Worm (Caenorhabditis elegans): ENCODE data around the gene sri-66.

The sri-66 gene

DNA sequence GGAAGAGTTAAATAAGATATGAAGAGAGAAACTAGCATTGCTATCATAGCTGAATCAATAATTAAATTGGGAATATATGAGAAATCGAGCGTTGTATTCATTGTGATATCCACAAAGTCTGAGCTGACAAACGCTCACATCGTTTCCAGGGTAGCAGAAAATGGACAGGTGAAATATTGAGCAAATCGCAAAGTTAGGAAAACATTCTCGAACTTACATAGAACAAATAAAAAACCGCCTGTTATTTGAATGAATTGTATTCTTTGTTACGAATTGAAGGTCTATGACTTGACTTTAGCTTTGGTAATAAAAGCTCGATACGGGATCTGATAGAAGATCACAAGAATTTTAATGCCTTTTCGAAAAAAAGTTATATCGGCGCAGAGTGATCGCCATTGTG is 24.2 kb upstream of the sri-66 start, which contains the start of gene srz-94:
Gene srz-94 (minus strand): TSS at position 101 of the 400 bp plus-strand sequence.
- no peak for TF ChIP-seq nhr-237 (tag; optimal IDR thresholded peaks at IDR 0.05)
- no peak for TF ChIP-seq snpc-4 (tag; optimal IDR thresholded peaks at IDR 0.05)
- no peak for TF ChIP-seq nhr-28 (tag; optimal IDR thresholded peaks at IDR 0.05)
- no peak for TF ChIP-seq hlh-1 (tag; optimal IDR thresholded peaks at IDR 0.05)
- TF ChIP-seq bed-3 (GFP tag; optimal IDR thresholded peaks at IDR 0.05), result no peak
- no peak for TF ChIP-seq lsy-2 (tag; optimal IDR thresholded peaks at IDR 0.05)

- TF ChIP-seq lsy-2 (tag; optimal IDR thresholded peaks at IDR 0.05) (no peak), unc-39 (tag; optimal IDR thresholded peaks at IDR 0.05) (no peak)
Observed at ce11 chrV:17042263-17042662, 17.8 kb upstream of the sri-66 start, which contains the start of gene hpo-33. Gene hpo-33 (plus strand): TSS chrV:17042563.

- TF ChIP-seq mab-5 (tag; optimal IDR thresholded peaks at IDR 0.05) (no peak), ceh-43 (GFP tag; optimal IDR thresholded peaks at IDR 0.05) (no peak), drap-1 (GFP tag; optimal IDR thresholded peaks at IDR 0.05) (no peak), nhr-12 (tag; optimal IDR thresholded peaks at IDR 0.05) (no peak), unc-39 (tag; optimal IDR thresholded peaks at IDR 0.05) (no peak), mep-1 (tag; optimal IDR thresholded peaks at IDR 0.05) (no peak), ces-1 (GFP tag; optimal IDR thresholded peaks at IDR 0.05) (no peak), pha-4 (tag; optimal IDR thresholded peaks at IDR 0.05) (no peak), unc-62 (GFP tag; optimal IDR thresholded peaks at IDR 0.05) (no peak), elt-1 (tag; optimal IDR thresholded peaks at IDR 0.05; ENCODE audit: borderline replicate concordance, insufficient read depth) (no peak)
Observed at ce11 chrV:17044500-17044899, 15.6 kb upstream of the sri-66 start, which contains the start of gene F28B1.2. Gene F28B1.2 (plus strand): TSS chrV:17044800.

DNA sequence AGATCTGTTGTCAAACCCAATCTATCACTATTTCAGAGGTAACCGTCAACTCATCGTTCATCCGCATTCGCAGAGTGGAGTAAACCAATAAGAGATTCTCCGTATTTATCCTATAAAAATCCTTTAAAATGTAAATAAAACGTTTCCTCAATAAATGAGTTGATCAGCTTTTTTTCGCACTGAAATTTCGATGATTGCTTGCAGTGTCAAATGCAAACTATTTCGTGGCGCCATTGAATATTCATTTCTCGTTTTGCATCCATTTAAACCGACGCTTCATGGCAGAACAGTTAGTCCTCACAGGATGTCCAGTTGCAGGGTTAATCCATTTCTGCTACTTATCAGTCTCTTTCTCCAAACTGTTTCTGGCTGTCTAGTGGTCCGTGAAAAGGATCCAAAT is 1.5 kb downstream of the sri-66 start, which contains the start of gene F28B1.9:
Gene F28B1.9 (plus strand): TSS at position 301 of the 400 bp plus-strand sequence.
- TF ChIP-seq nhr-2 (tag; optimal IDR thresholded peaks at IDR 0.05) (no peak), mab-5 (tag; optimal IDR thresholded peaks at IDR 0.05) (no peak), unc-62 (GFP tag; optimal IDR thresholded peaks at IDR 0.05) (no peak), elt-1 (tag; optimal IDR thresholded peaks at IDR 0.05; ENCODE audit: borderline replicate concordance, insufficient read depth) (no peak), pha-4 (tag; optimal IDR thresholded peaks at IDR 0.05) (no peak), M03D4.4 (tag; optimal IDR thresholded peaks at IDR 0.05) (no peak), drap-1 (GFP tag; optimal IDR thresholded peaks at IDR 0.05) (no peak), nhr-12 (tag; optimal IDR thresholded peaks at IDR 0.05) (no peak), nhr-28 (tag; optimal IDR thresholded peaks at IDR 0.05) (no peak), ces-1 (GFP tag; optimal IDR thresholded peaks at IDR 0.05) (no peak), flh-1 (GFP tag; optimal IDR thresholded peaks at IDR 0.05) (no peak), nhr-76 (tag; optimal IDR thresholded peaks at IDR 0.05) (no peak), elt-3 (tag; optimal IDR thresholded peaks at IDR 0.05) (no peak), ham-2 (GFP tag; optimal IDR thresholded peaks at IDR 0.05) (no peak), blmp-1 (tag; optimal IDR thresholded peaks at IDR 0.05) (no peak), unc-39 (tag; optimal IDR thresholded peaks at IDR 0.05) (no peak), mls-2 (tag; optimal IDR thresholded peaks at IDR 0.05) (no peak)

DNA sequence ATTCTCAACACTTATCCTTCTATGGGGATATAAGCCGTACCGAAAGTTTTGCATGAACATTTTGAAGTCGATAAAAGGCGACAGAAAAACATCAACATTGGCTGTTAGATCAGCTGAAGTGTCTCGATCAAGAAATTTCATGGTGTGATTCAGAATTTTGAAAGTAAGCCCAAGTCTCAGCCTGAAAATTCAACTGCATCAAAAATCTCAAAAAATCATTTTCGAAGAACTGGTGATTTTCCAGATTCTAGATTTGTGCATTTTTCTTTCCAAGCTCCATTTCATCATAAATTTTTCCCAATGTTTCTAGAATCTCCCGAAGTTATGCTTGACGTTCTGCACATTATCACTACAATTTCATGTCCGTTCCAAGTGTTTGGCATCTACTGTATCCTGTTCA is 4.6 kb downstream of the sri-66 start, which contains the start of gene srh-255:
Gene srh-255 (plus strand): TSS at position 301 of the 400 bp plus-strand sequence.
- TF ChIP-seq nhr-2 (tag; optimal IDR thresholded peaks at IDR 0.05) (no peak), ham-2 (GFP tag; optimal IDR thresholded peaks at IDR 0.05) (no peak)

DNA sequence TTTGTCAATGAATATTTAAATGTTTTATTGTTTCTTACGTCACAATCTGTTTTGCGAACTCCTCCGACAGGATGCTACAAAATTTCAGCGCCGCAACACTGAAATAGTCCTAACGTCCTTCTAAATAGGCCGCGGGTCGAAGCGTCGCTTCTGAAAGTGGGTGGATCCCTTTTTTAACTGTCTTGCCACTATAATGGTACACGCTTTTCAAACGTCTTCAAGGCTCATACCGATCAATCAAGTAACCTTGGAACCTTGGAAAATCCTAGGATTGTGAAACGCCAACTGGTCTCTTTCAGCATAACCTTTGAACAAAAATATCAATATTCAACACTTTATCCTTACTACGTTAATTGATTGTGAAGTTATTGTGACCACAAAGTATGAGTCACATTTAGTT is 6.5 kb downstream of the sri-66 start:
- no peak for TF ChIP-seq lin-13 (tag; optimal IDR thresholded peaks at IDR 0.05)
- no peak for TF ChIP-seq mep-1 (tag; optimal IDR thresholded peaks at IDR 0.05)
- TF ChIP-seq ceh-39 (tag; optimal IDR thresholded peaks at IDR 0.05), result no peak
- TF ChIP-seq elt-3 (tag; optimal IDR thresholded peaks at IDR 0.05), result no peak
- no peak for TF ChIP-seq mab-5 (tag; optimal IDR thresholded peaks at IDR 0.05)
- TF ChIP-seq nhr-237 (tag; optimal IDR thresholded peaks at IDR 0.05), result no peak
- TF ChIP-seq flh-1 (GFP tag; optimal IDR thresholded peaks at IDR 0.05), result no peak
- no peak for TF ChIP-seq lin-32 (GFP tag; optimal IDR thresholded peaks at IDR 0.05)
- TF ChIP-seq blmp-1 (tag; optimal IDR thresholded peaks at IDR 0.05), result no peak
- TF ChIP-seq nhr-28 (tag; optimal IDR thresholded peaks at IDR 0.05), result no peak

DNA sequence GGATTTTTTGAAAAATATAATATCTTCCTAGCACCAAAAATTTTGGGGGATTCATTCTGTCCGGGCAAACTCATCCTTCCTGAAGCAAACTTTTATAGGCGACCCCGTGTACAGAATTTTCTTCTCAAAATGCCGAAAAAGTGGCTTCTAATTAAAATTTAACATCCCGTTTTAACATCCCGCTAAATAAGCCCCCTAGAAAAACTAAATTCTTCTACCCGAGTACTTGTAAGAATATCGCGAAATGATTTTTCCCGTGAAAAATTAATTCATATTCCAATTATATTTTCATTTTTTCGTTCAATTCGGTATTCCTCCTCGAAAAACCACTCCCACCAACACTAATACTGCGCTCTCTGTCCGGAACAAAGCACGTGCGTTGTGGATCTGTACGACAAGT is 8.8 kb downstream of the sri-66 start, which contains the start of gene T05E12.8:
Gene T05E12.8 (plus strand): TSS at position 301 of the 400 bp plus-strand sequence.
- TF ChIP-seq ces-1 (GFP tag; optimal IDR thresholded peaks at IDR 0.05), result no peak
- no peak for TF ChIP-seq lin-32 (GFP tag; optimal IDR thresholded peaks at IDR 0.05)
- no peak for TF ChIP-seq lsy-2 (tag; optimal IDR thresholded peaks at IDR 0.05)
- no peak for TF ChIP-seq elt-3 (tag; optimal IDR thresholded peaks at IDR 0.05)
- TF ChIP-seq elt-1 (tag; optimal IDR thresholded peaks at IDR 0.05; ENCODE audit: borderline replicate concordance, insufficient read depth), result no peak
- TF ChIP-seq sem-2 (GFP tag; optimal IDR thresholded peaks at IDR 0.05), result no peak
- no peak for TF ChIP-seq ceh-43 (GFP tag; optimal IDR thresholded peaks at IDR 0.05)
- no peak for TF ChIP-seq nhr-12 (tag; optimal IDR thresholded peaks at IDR 0.05)
- no peak for TF ChIP-seq nhr-237 (tag; optimal IDR thresholded peaks at IDR 0.05)
- TF ChIP-seq unc-39 (tag; optimal IDR thresholded peaks at IDR 0.05), result no peak
- no peak for TF ChIP-seq bed-3 (GFP tag; optimal IDR thresholded peaks at IDR 0.05)
- no peak for TF ChIP-seq pha-4 (tag; optimal IDR thresholded peaks at IDR 0.05)
